Fruit fly (Drosophila melanogaster) S2 (cell line): Measurements from ENCODE around the gene Ocrl.

ENCODE experiments used
- CG8478 ChIP-seq: fragments of >200 bp; optimal IDR thresholded peaks from 2 replicates; lab custom pipeline; 2018
- CTCF ChIP-seq, 2 experiments: fragments of >200 bp; optimal IDR thresholded peaks; 2 replicates each; lab custom pipeline; 2018

Gene Ocrl

dm6 chrX:1922765-1923501 is at the start of gene Ocrl, which contains the start of gene eIF2Bepsilon:
Gene Ocrl, plus strand, starts transcription at chrX:1922981.
Gene eIF2Bepsilon, minus strand, starts transcription at chrX:1922874.
- TF ChIP-seq CG8478 (lab: Kevin White, UChicago) (no peak), CTCF (optimal IDR thresholded peaks at IDR 0.05; lab: Kevin White, UChicago) (peak; percentile 46 to 53)

- TF ChIP-seq CTCF (optimal IDR thresholded peaks at IDR 0.05; lab: Kevin White, UChicago), result no peak
Observed at dm6 chrX:1873515-1874126, 49.2 kb upstream of the Ocrl start, which contains the start of the genes Pgam5 and Vps26. Gene Pgam5, minus strand, starts transcription at chrX:1873565. Gene Vps26, plus strand, starts transcription at chrX:1873853.

- TF ChIP-seq CG8478 (lab: Kevin White, UChicago), result no peak
- no peak for TF ChIP-seq CTCF (optimal IDR thresholded peaks at IDR 0.05; lab: Kevin White, UChicago)
Observed at dm6 chrX:1877107-1877736, 45.6 kb upstream of the Ocrl start, which contains the start of the genes CG14817 and CG14805. Gene CG14817, minus strand, starts transcription at chrX:1877270. Gene CG14805, plus strand, starts transcription at chrX:1877317.

- TF ChIP-seq CTCF (optimal IDR thresholded peaks at IDR 0.05; lab: Kevin White, UChicago) (no peak), CG8478 (lab: Kevin White, UChicago) (no peak)
Observed at dm6 chrX:1879606-1880110, 43.1 kb upstream of the Ocrl start, which contains the start of gene CG14818. Gene CG14818, minus strand, starts transcription at chrX:1879774.

- TF ChIP-seq CG8478 (lab: Kevin White, UChicago), result no peak
- no peak for TF ChIP-seq CTCF (optimal IDR thresholded peaks at IDR 0.05; lab: Kevin White, UChicago)
Observed at dm6 chrX:1880139-1880556, 42.6 kb upstream of the Ocrl start, which contains the start of gene Coa8. Gene Coa8, plus strand, starts transcription at chrX:1880282.

dm6 chrX:1880779-1881178 is 42.0 kb upstream of the Ocrl start:
- TF ChIP-seq CG8478 (lab: Kevin White, UChicago) (no peak), CTCF (optimal IDR thresholded peaks at IDR 0.05; lab: Kevin White, UChicago) (no peak)

dm6 chrX:1889926-1890325 is 32.9 kb upstream of the Ocrl start, which contains the start of the genes trr and mRpL16:
Gene trr, minus strand, starts transcription at chrX:1889950.
Gene mRpL16, plus strand, starts transcription at chrX:1890256.
- no peak for TF ChIP-seq CG8478 (lab: Kevin White, UChicago)
- peak in 1 of 2 experiments; percentile 33 for TF ChIP-seq CTCF (optimal IDR thresholded peaks at IDR 0.05; lab: Kevin White, UChicago)

- TF ChIP-seq CG8478 (lab: Kevin White, UChicago) (no peak), CTCF (optimal IDR thresholded peaks at IDR 0.05; lab: Kevin White, UChicago) (no peak)
Observed at dm6 chrX:1893532-1893931, 29.2 kb upstream of the Ocrl start.

- TF ChIP-seq CG8478 (lab: Kevin White, UChicago), result no peak
- TF ChIP-seq CTCF (optimal IDR thresholded peaks at IDR 0.05; lab: Kevin White, UChicago), result no peak
Observed at dm6 chrX:1897384-1897783, 25.4 kb upstream of the Ocrl start.

- TF ChIP-seq CTCF (optimal IDR thresholded peaks at IDR 0.05; lab: Kevin White, UChicago) (no peak), CG8478 (lab: Kevin White, UChicago) (no peak)
Observed at dm6 chrX:1899445-1900085, 23.2 kb upstream of the Ocrl start.

- TF ChIP-seq CTCF (optimal IDR thresholded peaks at IDR 0.05; lab: Kevin White, UChicago), result no peak
- no peak for TF ChIP-seq CG8478 (lab: Kevin White, UChicago)
Observed at dm6 chrX:1900123-1900818, 22.5 kb upstream of the Ocrl start, which contains the start of gene arm. Gene arm, minus strand, starts transcription at chrX:1900646.

dm6 chrX:1901605-1902136 is 21.1 kb upstream of the Ocrl start, which contains the start of gene Ldaf1:
Gene Ldaf1, minus strand, starts transcription at chrX:1901911.
- no peak for TF ChIP-seq CTCF (optimal IDR thresholded peaks at IDR 0.05; lab: Kevin White, UChicago)

- TF ChIP-seq CG8478 (lab: Kevin White, UChicago), result no peak
- TF ChIP-seq CTCF (optimal IDR thresholded peaks at IDR 0.05; lab: Kevin White, UChicago), result no peak
Observed at dm6 chrX:1903077-1903476, 19.7 kb upstream of the Ocrl start, which contains the start of gene CG32801. Gene CG32801, minus strand, starts transcription at chrX:1903177.
